Worm (Caenorhabditis elegans): ENCODE measurements around the gene F26D2.10.
"Not testable (repeated sequence)": the region's sequence is repeated elsewhere in the genome, so short reads cannot be mapped to it uniquely, and the experiment has no call there.

The F26D2.10 gene

ce11 chrV:16420696-16421095 lies 8.7 kb downstream of the F26D2.10 start, which contains the start of gene srw-48:
Gene srw-48, plus strand, starts transcription at chrV:16420996.
- TF ChIP-seq unc-62 (GFP tag; optimal IDR thresholded peaks at IDR 0.05) = no peak

DNA sequence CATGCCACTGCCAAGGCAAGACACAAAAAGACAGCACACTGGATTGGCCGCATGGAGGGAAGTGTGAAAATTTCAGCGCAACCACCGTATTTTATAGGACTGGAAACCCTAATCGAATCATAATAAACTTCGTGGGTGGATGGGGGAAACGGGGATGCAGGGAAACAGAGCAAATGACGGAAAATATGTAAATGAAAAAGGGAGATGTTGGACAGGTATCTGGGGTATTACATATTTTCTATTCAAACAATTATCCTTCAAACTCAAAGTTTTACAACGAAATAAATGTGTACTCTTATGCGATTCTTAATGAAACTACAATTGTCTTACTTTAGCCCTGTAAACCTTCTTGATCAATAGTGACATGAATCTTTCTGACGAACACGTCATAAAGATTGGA lies 9.6 kb downstream of the F26D2.10 start, which contains the start of gene F26D2.16:
TSS of gene F26D2.16 (minus strand) at position 101 of the 400 bp plus-strand sequence.
- no peak for TF ChIP-seq unc-62 (GFP tag; optimal IDR thresholded peaks at IDR 0.05)

ce11 chrV:16417014-16417413 lies 12.4 kb downstream of the F26D2.10 start, which contains the start of gene str-55:
Gene str-55, minus strand, starts transcription at chrV:16417114.
- TF ChIP-seq unc-62 (GFP tag; optimal IDR thresholded peaks at IDR 0.05) = no peak

DNA sequence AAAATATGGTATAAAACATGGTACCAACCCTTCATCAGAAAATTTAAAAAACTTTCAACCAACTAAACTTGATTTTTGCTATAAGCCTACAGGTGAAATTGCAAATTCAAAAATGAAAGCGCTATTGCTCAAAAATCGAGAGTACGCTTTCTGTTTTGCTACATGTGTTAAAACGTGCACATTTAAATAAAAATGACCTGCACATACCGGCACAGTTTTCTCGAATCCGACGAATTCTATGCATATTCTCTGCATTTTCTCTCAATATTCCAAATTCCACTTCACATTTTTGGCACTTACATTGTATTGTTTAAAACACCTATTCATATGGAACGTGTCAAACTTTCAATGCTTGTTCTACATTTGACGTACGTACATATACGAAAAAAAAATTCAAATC lies 18.9 kb downstream of the F26D2.10 start, which contains the start of gene srh-145:
TSS of gene srh-145 (plus strand) at position 193 of the 400 bp plus-strand sequence.
- no peak for TF ChIP-seq unc-62 (GFP tag; optimal IDR thresholded peaks at IDR 0.05)

- TF ChIP-seq unc-62 (GFP tag; optimal IDR thresholded peaks at IDR 0.05) = no peak
Observed at ce11 chrV:16407663-16408062, 21.7 kb downstream of the F26D2.10 start, which contains the start of gene F26D2.3. Gene F26D2.3, plus strand, starts transcription at chrV:16407963.

- TF ChIP-seq unc-62 (GFP tag; optimal IDR thresholded peaks at IDR 0.05) = no peak
Observed at ce11 chrV:16406357-16406756, 23.0 kb downstream of the F26D2.10 start.

- no peak for TF ChIP-seq unc-62 (GFP tag; optimal IDR thresholded peaks at IDR 0.05)
Observed at ce11 chrV:16405366-16405765, 24.0 kb downstream of the F26D2.10 start.

ce11 chrV:16403974-16404373 lies 25.4 kb downstream of the F26D2.10 start, which contains the start of gene syp-1:
Gene syp-1, plus strand, starts transcription at chrV:16404274.
- TF ChIP-seq unc-62 (GFP tag; optimal IDR thresholded peaks at IDR 0.05) = no peak

- no peak for TF ChIP-seq unc-62 (GFP tag; optimal IDR thresholded peaks at IDR 0.05)
Observed at ce11 chrV:16401519-16401918, 27.9 kb downstream of the F26D2.10 start, which contains the start of gene F13A7.14. Gene F13A7.14, plus strand, starts transcription at chrV:16401891.

DNA sequence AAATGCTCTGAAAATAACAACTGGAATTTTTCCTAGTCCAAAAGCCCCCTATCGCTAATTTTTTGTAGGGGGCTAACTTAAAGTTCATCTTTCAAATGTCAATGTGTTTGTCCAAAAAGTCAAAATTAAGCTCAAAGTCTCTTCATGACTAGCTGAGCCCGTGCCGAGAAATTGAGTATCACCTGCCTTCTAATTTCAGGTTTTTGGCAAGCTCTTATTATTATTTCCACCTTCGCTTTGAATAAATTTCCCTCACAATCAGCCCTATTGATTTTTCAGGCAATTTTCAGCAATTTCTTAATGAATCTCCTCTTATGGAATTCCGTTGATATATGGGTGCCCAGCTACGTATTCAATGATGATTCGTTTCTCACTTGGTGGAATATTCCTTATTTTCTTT lies 30.0 kb downstream of the F26D2.10 start, which contains the start of gene sre-36:
TSS of gene sre-36 (plus strand) at position 301 of the 400 bp plus-strand sequence.
- no peak for TF ChIP-seq unc-62 (GFP tag; optimal IDR thresholded peaks at IDR 0.05)

DNA sequence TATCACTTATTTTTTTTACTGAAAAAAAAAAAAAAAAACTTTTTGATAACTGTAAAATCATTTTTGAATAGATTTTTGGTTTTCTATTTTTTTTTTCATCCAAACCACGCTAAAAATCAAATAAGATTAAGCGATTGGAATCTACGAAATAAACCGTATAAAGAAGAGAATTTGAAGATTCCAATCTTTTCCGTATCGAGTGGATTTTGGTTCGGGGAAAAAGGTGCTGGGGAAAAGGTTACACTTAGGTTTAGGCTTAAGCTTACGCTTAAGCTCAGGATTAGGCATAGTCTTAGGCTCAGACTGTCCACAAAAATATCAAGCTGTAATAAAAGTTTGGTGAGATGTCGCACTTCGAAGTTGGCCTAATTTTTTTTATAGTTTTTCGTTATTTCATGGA lies 33.7 kb downstream of the F26D2.10 start, which contains the start of gene F13A7.12:
TSS of gene F13A7.12 (plus strand) at position 301 of the 400 bp plus-strand sequence.
- no peak for TF ChIP-seq unc-62 (GFP tag; optimal IDR thresholded peaks at IDR 0.05)

ce11 chrV:16395131-16395530 lies 34.3 kb downstream of the F26D2.10 start, which contains the start of gene F13A7.11:
Gene F13A7.11, minus strand, starts transcription at chrV:16395304.
- no peak for TF ChIP-seq unc-62 (GFP tag; optimal IDR thresholded peaks at IDR 0.05)

DNA sequence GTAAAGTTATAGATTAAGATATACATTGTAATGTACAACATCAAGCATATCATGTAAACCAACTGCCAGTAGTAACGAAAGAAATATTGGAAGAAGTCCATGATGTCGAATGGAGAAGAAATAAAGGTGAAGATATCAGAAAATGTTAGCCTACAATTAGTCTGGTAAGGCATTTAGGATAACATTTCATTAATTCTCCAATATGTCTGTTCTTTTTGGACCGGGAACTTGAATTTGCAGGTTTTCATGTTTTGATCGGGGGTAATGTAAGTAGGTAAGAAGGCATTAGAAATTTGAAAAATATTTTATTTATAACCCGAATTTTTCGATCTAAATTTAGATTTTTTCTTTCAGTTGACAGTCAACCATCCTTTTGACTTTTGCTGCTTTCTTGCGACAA lies 35.7 kb downstream of the F26D2.10 start, which contains the start of gene srd-63:
TSS of gene srd-63 (minus strand) at position 101 of the 400 bp plus-strand sequence.
- TF ChIP-seq unc-62 (GFP tag; optimal IDR thresholded peaks at IDR 0.05) = no peak

DNA sequence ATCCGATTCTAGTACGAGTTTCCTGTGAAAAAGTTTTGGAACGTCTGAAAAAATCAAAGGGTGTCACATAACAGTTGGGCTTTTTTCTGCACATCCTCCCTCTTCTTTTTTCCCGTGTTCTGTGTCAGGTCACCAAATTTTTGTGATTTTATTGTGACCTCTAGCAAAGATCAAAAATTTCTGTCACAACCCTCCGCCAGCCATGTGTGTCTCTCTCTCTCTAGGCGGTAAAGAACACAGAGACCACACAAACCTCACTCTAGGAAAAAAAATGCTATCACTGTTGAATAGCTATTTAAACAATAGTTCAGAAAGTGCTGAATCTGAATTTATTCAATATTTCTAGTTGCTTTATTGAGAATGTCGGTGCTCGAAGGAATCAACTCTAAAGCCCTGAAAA lies 38.7 kb downstream of the F26D2.10 start, which contains the start of gene gst-44:
TSS of gene gst-44 (plus strand) at position 237 of the 400 bp plus-strand sequence.
- TF ChIP-seq unc-62 (GFP tag; optimal IDR thresholded peaks at IDR 0.05) = no peak

ce11 chrV:16388268-16388667 lies 41.1 kb downstream of the F26D2.10 start, which contains the start of gene sri-65:
Gene sri-65, minus strand, starts transcription at chrV:16388368.
- TF ChIP-seq unc-62 (GFP tag; optimal IDR thresholded peaks at IDR 0.05) = no peak

ce11 chrV:16383729-16384128 lies 45.7 kb downstream of the F26D2.10 start, which contains the start of gene F13A7.7:
Gene F13A7.7, minus strand, starts transcription at chrV:16383829.
- not testable (repeated sequence) for TF ChIP-seq unc-62 (GFP tag; optimal IDR thresholded peaks at IDR 0.05)

DNA sequence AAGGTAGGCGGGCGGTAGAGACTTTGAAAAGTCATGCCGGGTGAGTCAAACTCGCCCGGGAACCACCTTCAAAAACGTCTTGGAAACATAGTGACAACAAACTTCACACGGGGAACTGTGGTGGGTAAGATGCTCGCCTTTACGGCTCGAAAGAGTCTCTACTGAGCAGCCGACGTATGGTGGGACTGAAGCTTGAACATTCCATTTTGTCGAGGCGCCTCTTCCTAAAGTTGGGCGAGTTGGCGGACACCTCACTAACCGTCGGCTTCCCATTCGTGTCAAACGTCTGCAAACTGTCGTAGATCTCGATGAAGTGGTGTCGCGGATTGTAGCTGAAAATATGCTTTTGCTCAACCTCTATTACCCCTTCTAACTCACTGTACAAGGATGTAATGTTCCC lies 46.5 kb downstream of the F26D2.10 start:
- TF ChIP-seq unc-62 (GFP tag; optimal IDR thresholded peaks at IDR 0.05) = no peak
